Fruit fly (Drosophila melanogaster): ENCODE data around the gene Tsp3A.

Gene Tsp3A

dm6 chrX:2619651-2620050, at the start of gene Tsp3A, which contains the start of gene Seipin (continued):
- peak; percentile 47 for TF ChIP-seq run (tag; optimal IDR thresholded peaks at IDR 0.05)
- peak; percentile 84 for TF ChIP-seq CG6765 (GFP tag; optimal IDR thresholded peaks at IDR 0.05)
- peak; percentile 79 for TF ChIP-seq CG33213 (GFP tag; optimal IDR thresholded peaks at IDR 0.05)
- TF ChIP-seq psq (GFP tag; optimal IDR thresholded peaks at IDR 0.05): peak; percentile 4
- peak; percentile 52 for TF ChIP-seq en (GFP tag; optimal IDR thresholded peaks at IDR 0.05)
- peak; percentile 87 for TF ChIP-seq CG7372 (GFP tag; IDR thresholded peaks at IDR 0.05)
- TF ChIP-seq Nf-YB (GFP tag; optimal IDR thresholded peaks at IDR 0.05): peak; percentile 45
- TF ChIP-seq ac (GFP tag; optimal IDR thresholded peaks at IDR 0.05): no peak
- no peak for TF ChIP-seq ab (GFP tag; optimal IDR thresholded peaks at IDR 0.05)
- peak; percentile 65 for TF ChIP-seq Scr (GFP tag; IDR thresholded peaks at IDR 0.05; ENCODE audit: partially characterized antibody)
- peak; percentile 71 for TF ChIP-seq CG3995 (GFP tag; optimal IDR thresholded peaks at IDR 0.05)
- TF ChIP-seq Fer3 (tag; optimal IDR thresholded peaks at IDR 0.05): peak; percentile 90
- peak; percentile 89 for TF ChIP-seq zfh1 (GFP tag; IDR thresholded peaks at IDR 0.05)
- peak; percentile 6; the same call in 1 of the 2 replicates for TF ChIP-seq ro (GFP tag; IDR thresholded peaks at IDR 0.05)
- TF ChIP-seq HHEX (GFP tag; optimal IDR thresholded peaks at IDR 0.05): peak; percentile 91
- peak; percentile 77 for TF ChIP-seq CG12391 (tag; optimal IDR thresholded peaks at IDR 0.05)
- no peak for TF ChIP-seq Hmx (GFP tag; optimal IDR thresholded peaks at IDR 0.05)
- no peak for TF ChIP-seq CG17385 (GFP tag; optimal IDR thresholded peaks at IDR 0.05)
- peak; percentile 60 for TF ChIP-seq CG4328 (GFP tag; optimal IDR thresholded peaks at IDR 0.05)
- TF ChIP-seq az2 (GFP tag; optimal IDR thresholded peaks at IDR 0.05): peak; percentile 69
- TF ChIP-seq luna (GFP tag; optimal IDR thresholded peaks at IDR 0.05): peak; percentile 60
- no peak for TF ChIP-seq CG2129 (GFP tag; IDR thresholded peaks at IDR 0.05; ENCODE audit: partially characterized antibody)
- TF ChIP-seq B-H2 (GFP tag; optimal IDR thresholded peaks at IDR 0.05): peak; percentile 44
- TF ChIP-seq E2f2 (GFP tag; IDR thresholded peaks at IDR 0.05): peak; percentile 71
- TF ChIP-seq fru (optimal IDR thresholded peaks at IDR 0.05): no peak
- peak; percentile 90 for TF ChIP-seq CG13624 (GFP tag; optimal IDR thresholded peaks at IDR 0.05)
- peak; percentile 81 for TF ChIP-seq onecut (GFP tag; IDR thresholded peaks at IDR 0.05)
- TF ChIP-seq ci (GFP tag; IDR thresholded peaks at IDR 0.05): peak; percentile 92
- peak; percentile 92 for TF ChIP-seq mirr (GFP tag; optimal IDR thresholded peaks at IDR 0.05)
- TF ChIP-seq tna (GFP tag; IDR thresholded peaks at IDR 0.05; ENCODE audit: partially characterized antibody): peak; percentile 27; the same call in 1 of the 2 replicates
- no peak; the same call in 1 of the 2 replicates for TF ChIP-seq inv (GFP tag; IDR thresholded peaks at IDR 0.05; ENCODE audit: partially characterized antibody)
- peak; percentile 82 for TF ChIP-seq CHES-1-like (GFP tag; optimal IDR thresholded peaks at IDR 0.05)
- peak; percentile 80 for TF ChIP-seq Sox102F (GFP tag; optimal IDR thresholded peaks at IDR 0.05)
- TF ChIP-seq CkIIα-i1 (GFP tag; IDR thresholded peaks at IDR 0.05): 0 out of 2 replicates have a peak, but pooled peaks have one; percentile 41
- TF ChIP-seq CG5245 (GFP tag; optimal IDR thresholded peaks at IDR 0.05): peak; percentile 46
- TF ChIP-seq ewg (GFP tag; optimal IDR thresholded peaks at IDR 0.05): peak; percentile 58
- TF ChIP-seq CG12942 (GFP tag; optimal IDR thresholded peaks at IDR 0.05): peak; percentile 73
- peak; percentile 38 for TF ChIP-seq zen (tag; optimal IDR thresholded peaks at IDR 0.05)
- TF ChIP-seq sob (GFP tag; IDR thresholded peaks at IDR 0.05): peak; percentile 89
- TF ChIP-seq Pdp1 (GFP tag; optimal IDR thresholded peaks at IDR 0.05): peak; percentile 75 to 84
- peak; percentile 27 for TF ChIP-seq gfzf (GFP tag; optimal IDR thresholded peaks at IDR 0.05)
- TF ChIP-seq slbo (GFP tag; IDR thresholded peaks at IDR 0.05): peak; percentile 93
- TF ChIP-seq yki (optimal IDR thresholded peaks at IDR 0.05): no peak
- TF ChIP-seq rib (GFP tag; IDR thresholded peaks at IDR 0.05): peak; percentile 86
- peak; percentile 65; the same call in 2 of the 3 replicates for TF ChIP-seq CG11560 (tag; IDR thresholded peaks at IDR 0.05)
- peak; percentile 51; the same call in 1 of the 2 replicates for TF ChIP-seq CG10959 (GFP tag; IDR thresholded peaks at IDR 0.05)
- peak; percentile 20 for TF ChIP-seq kni (GFP tag; optimal IDR thresholded peaks at IDR 0.05)
- TF ChIP-seq CG2202 (tag; optimal IDR thresholded peaks at IDR 0.05): peak; percentile 0
- peak; percentile 91 for TF ChIP-seq Hmr (GFP tag; optimal IDR thresholded peaks at IDR 0.05)
- peak; percentile 69 for TF ChIP-seq da (GFP tag; optimal IDR thresholded peaks at IDR 0.05)
- TF ChIP-seq CG42726 (GFP tag; IDR thresholded peaks at IDR 0.05; ENCODE audit: partially characterized antibody): no peak
